Fruit fly (Drosophila melanogaster) whole organism, embryonic: Measurements from ENCODE around the gene pasi2.
A peak's percentile ranks its signal among the peaks of the same experiment; 100 is the strongest.

Source experiments
- Abd-B ChIP-seq: fragments of 200-800 bp; sonication (Bioruptor generic); optimal IDR thresholded peaks from 2 replicates; lab custom pipeline; 2018; ENCODE audit warnings: missing biosample characterization, mild to moderate bottlenecking, missing genetic modification characterization, moderate library complexity
- Awh ChIP-seq: fragments of 200-800 bp; sonication (Bioruptor generic); IDR thresholded peaks from 2 replicates; pipeline ENCODE4, ENCODE4 v1.3.6; 2022; ENCODE audit warnings: missing biosample characterization, missing genetic modification characterization
- B-H2 ChIP-seq: fragments of 200-800 bp; sonication (Bioruptor generic); optimal IDR thresholded peaks from 2 replicates; lab custom pipeline; 2018; ENCODE audit warnings: missing biosample characterization, mild to moderate bottlenecking, missing genetic modification characterization
- Bdp1 ChIP-seq: fragments of 200-800 bp; sonication (Bioruptor generic); optimal IDR thresholded peaks from 3 replicates; lab custom pipeline; 2016; ENCODE audit warnings: missing biosample characterization, missing genetic modification characterization
- CG10462 ChIP-seq: fragments of 200-800 bp; sonication (Bioruptor generic); optimal IDR thresholded peaks from 2 replicates; lab custom pipeline; 2016; ENCODE audit warnings: missing biosample characterization, missing genetic modification characterization
- CG11247 ChIP-seq: fragments of 200-800 bp; sonication (Bioruptor generic); IDR thresholded peaks from 2 replicates; pipeline ENCODE4 v1.3.6; 2022; ENCODE audit warnings: missing biosample characterization, missing genetic modification characterization
- CG2129 ChIP-seq: fragments of 200-800 bp; sonication (Bioruptor generic); IDR thresholded peaks from 2 replicates; pipeline ENCODE4 v1.3.6; 2022; ENCODE audit warnings: missing biosample characterization, missing genetic modification characterization; ENCODE audit not compliant: partially characterized antibody
- CG2712 ChIP-seq: fragments of 200-800 bp; optimal IDR thresholded peaks from 3 replicates; lab custom pipeline; 2019; ENCODE audit warnings: missing biosample characterization, mild to moderate bottlenecking, missing genetic modification characterization, moderate library complexity
- CG2889 ChIP-seq: fragments of 200-800 bp; sonication (Bioruptor generic); IDR thresholded peaks from 3 replicates; pipeline ENCODE4 v1.3.6; 2022; ENCODE audit warnings: missing biosample characterization, missing genetic modification characterization
- CG4328 ChIP-seq: fragments of 200-800 bp; sonication (Bioruptor generic); optimal IDR thresholded peaks from 3 replicates; lab custom pipeline; 2017; ENCODE audit warnings: missing biosample characterization, missing genetic modification reagents, missing genetic modification characterization
- CG7271 ChIP-seq: fragments of 200-800 bp; sonication (Bioruptor generic); optimal IDR thresholded peaks from 2 replicates; lab custom pipeline; 2018; ENCODE audit warnings: missing biosample characterization, mild to moderate bottlenecking, missing genetic modification characterization, moderate library complexity
- CG7357 ChIP-seq: fragments of 200-800 bp; sonication (Bioruptor generic); IDR thresholded peaks from 3 replicates; pipeline ENCODE4 v1.3.6; 2022; ENCODE audit warnings: missing biosample characterization, missing genetic modification characterization
- CG7556 ChIP-seq: fragments of 200-800 bp; sonication (Bioruptor generic); optimal IDR thresholded peaks from 2 replicates; lab custom pipeline; 2017; ENCODE audit warnings: missing biosample characterization, mild to moderate bottlenecking, missing genetic modification characterization
- CG8281 ChIP-seq: fragments of 200-800 bp; sonication (Bioruptor generic); optimal IDR thresholded peaks from 2 replicates; lab custom pipeline; 2018; ENCODE audit warnings: missing biosample characterization, mild to moderate bottlenecking, missing genetic modification characterization, moderate library complexity
- CG8290 ChIP-seq, 3 experiments: fragments of 200-800 bp; sonication (Bioruptor generic); optimal IDR thresholded peaks; 2 replicates each; lab custom pipeline; 2016 to 2019; ENCODE audit warnings: missing biosample characterization in 3 of 3, missing genetic modification characterization in 3 of 3, mild to moderate bottlenecking in 2 of 3, moderate library complexity in 1 of 3
- CG9437 ChIP-seq: fragments of 200-800 bp; sonication (Bioruptor generic); optimal IDR thresholded peaks from 2 replicates; lab custom pipeline; 2018; ENCODE audit warnings: missing biosample characterization, mild to moderate bottlenecking, missing genetic modification characterization
- CG9609 ChIP-seq: fragments of 200-800 bp; sonication (Bioruptor generic); optimal IDR thresholded peaks from 3 replicates; lab custom pipeline; 2016; ENCODE audit warnings: missing biosample characterization, missing genetic modification characterization
- Camta ChIP-seq: fragments of 200-800 bp; sonication (Bioruptor generic); optimal IDR thresholded peaks from 2 replicates; lab custom pipeline; 2016; ENCODE audit warnings: missing biosample characterization, missing genetic modification characterization
- Chrac-16 ChIP-seq: fragments of 200-800 bp; sonication (Bioruptor generic); optimal IDR thresholded peaks from 3 replicates; lab custom pipeline; 2016; ENCODE audit warnings: missing biosample characterization, missing genetic modification characterization
- CrebB ChIP-seq: fragments of 200-800 bp; sonication (Bioruptor generic); optimal IDR thresholded peaks from 3 replicates; lab custom pipeline; 2018; ENCODE audit warnings: missing biosample characterization, mild to moderate bottlenecking, missing genetic modification characterization
- D19B ChIP-seq: fragments of 200-800 bp; sonication (Bioruptor generic); optimal IDR thresholded peaks from 2 replicates; lab custom pipeline; 2017; ENCODE audit warnings: missing biosample characterization, mild to moderate bottlenecking, missing genetic modification characterization
- Dad ChIP-seq: fragments of 200-800 bp; sonication (Bioruptor generic); optimal IDR thresholded peaks from 3 replicates; lab custom pipeline; 2016; ENCODE audit warnings: missing biosample characterization, missing genetic modification characterization
- Doc2 ChIP-seq: fragments of 200-800 bp; sonication (Bioruptor generic); IDR thresholded peaks from 2 replicates; pipeline ENCODE4 v1.3.6; 2022; ENCODE audit warnings: missing biosample characterization, missing genetic modification characterization
- Doc3 ChIP-seq: fragments of 200-800 bp; sonication (Bioruptor generic); IDR thresholded peaks from 3 replicates; pipeline ENCODE4 v1.3.6; 2022; ENCODE audit warnings: missing biosample characterization, missing genetic modification characterization; ENCODE audit not compliant: partially characterized antibody
- E2f1 ChIP-seq: fragments of 200-800 bp; sonication (Bioruptor generic); IDR thresholded peaks from 2 replicates; pipeline ENCODE4 v1.3.6; 2022; ENCODE audit warnings: missing biosample characterization, missing genetic modification characterization
- H15 ChIP-seq: fragments of 200-800 bp; sonication (Bioruptor generic); IDR thresholded peaks from 3 replicates; pipeline ENCODE4 v1.3.6; 2022; ENCODE audit warnings: missing biosample characterization, missing genetic modification characterization
- MBD-R2 ChIP-seq: fragments of 200-800 bp; sonication (Bioruptor generic); IDR thresholded peaks from 2 replicates; pipeline ENCODE4 v1.3.6; 2022; ENCODE audit warnings: missing biosample characterization, missing genetic modification characterization
- Neu2 ChIP-seq: fragments of 200-800 bp; sonication (Bioruptor generic); optimal IDR thresholded peaks from 3 replicates; lab custom pipeline; 2016; ENCODE audit warnings: missing biosample characterization, missing genetic modification characterization, borderline replicate concordance
- NfI ChIP-seq: fragments of 200-800 bp; sonication (Bioruptor generic); optimal IDR thresholded peaks from 3 replicates; lab custom pipeline; 2018; ENCODE audit warnings: missing biosample characterization, mild to moderate bottlenecking, missing genetic modification characterization, moderate library complexity
- Sin3A ChIP-seq: fragments of >200 bp; optimal IDR thresholded peaks from 2 replicates; lab custom pipeline; 2018
- Six4 ChIP-seq: fragments of 200-800 bp; sonication (Bioruptor generic); optimal IDR thresholded peaks from 2 replicates; lab custom pipeline; 2016; ENCODE audit warnings: missing biosample characterization, missing genetic modification characterization
- Tbp ChIP-seq: fragments of >200 bp; optimal IDR thresholded peaks from 2 replicates; lab custom pipeline; 2018; ENCODE audit warnings: missing biosample characterization, missing genetic modification characterization
- al ChIP-seq: fragments of 200-800 bp; sonication (Bioruptor generic); IDR thresholded peaks from 2 replicates; pipeline ENCODE4 v1.3.6; 2022; ENCODE audit warnings: missing biosample characterization, missing genetic modification characterization
- bcd ChIP-seq: fragments of 200-800 bp; sonication (Bioruptor generic); optimal IDR thresholded peaks from 2 replicates; lab custom pipeline; 2017; ENCODE audit warnings: missing biosample characterization, mild to moderate bottlenecking, missing genetic modification characterization
- chm ChIP-seq: fragments of 200-800 bp; sonication (Bioruptor generic); IDR thresholded peaks from 2 replicates; pipeline ENCODE4 v1.3.6; 2022; ENCODE audit warnings: missing biosample characterization, missing genetic modification characterization
- crol ChIP-seq: fragments of 200-800 bp; sonication (Bioruptor generic); IDR thresholded peaks from 2 replicates; pipeline ENCODE4 v1.3.6; 2022; ENCODE audit warnings: missing biosample characterization, missing genetic modification characterization
- dmrt99B ChIP-seq: fragments of 200-800 bp; sonication (Bioruptor generic); optimal IDR thresholded peaks from 2 replicates; lab custom pipeline; 2018; ENCODE audit warnings: missing biosample characterization, mild to moderate bottlenecking, missing genetic modification characterization, moderate library complexity
- dysf ChIP-seq: fragments of 200-800 bp; sonication (Bioruptor generic); IDR thresholded peaks from 3 replicates; pipeline ENCODE4 v1.3.6; 2022; ENCODE audit warnings: missing biosample characterization, missing genetic modification characterization
- gfzf ChIP-seq: fragments of 200-800 bp; sonication (Bioruptor generic); optimal IDR thresholded peaks from 2 replicates; lab custom pipeline; 2016; ENCODE audit warnings: missing biosample characterization, mild to moderate bottlenecking, missing genetic modification characterization, moderate library complexity
- gt ChIP-seq: fragments of 200-800 bp; sonication (Bioruptor generic); IDR thresholded peaks from 2 replicates; pipeline ENCODE4 v1.3.6; 2022; ENCODE audit warnings: missing biosample characterization, missing genetic modification characterization
- jigr1 ChIP-seq: fragments of 200-800 bp; sonication (Bioruptor generic); IDR thresholded peaks from 3 replicates; pipeline ENCODE4 v1.3.6; 2022; ENCODE audit warnings: missing biosample characterization, missing genetic modification characterization
- lmd ChIP-seq: fragments of 200-800 bp; sonication (Bioruptor generic); IDR thresholded peaks from 2 replicates; pipeline ENCODE4 v1.3.6; 2022; ENCODE audit warnings: missing biosample characterization, missing genetic modification characterization
- lola ChIP-seq, 3 experiments: fragments of >200 bp in 2 of 3; fragments of 200-800 bp in 1 of 3; sonication (Bioruptor generic) in 1 of 3; optimal IDR thresholded peaks; 2 replicates each; lab custom pipeline; 2017 to 2019; ENCODE audit warnings: missing biosample characterization in 3 of 3, missing genetic modification characterization in 3 of 3, mild to moderate bottlenecking in 1 of 3, moderate library complexity in 1 of 3
- rib ChIP-seq: fragments of 200-800 bp; sonication (Bioruptor generic); IDR thresholded peaks from 2 replicates; pipeline ENCODE4 v1.3.6; 2022; ENCODE audit warnings: missing biosample characterization, missing genetic modification characterization
- sqz ChIP-seq: fragments of 200-800 bp; sonication (Bioruptor generic); optimal IDR thresholded peaks from 3 replicates; lab custom pipeline; 2018; ENCODE audit warnings: missing biosample characterization, mild to moderate bottlenecking, missing genetic modification characterization
- tap ChIP-seq: fragments of 200-800 bp; optimal IDR thresholded peaks from 3 replicates; lab custom pipeline; 2019; ENCODE audit warnings: missing biosample characterization, mild to moderate bottlenecking, missing genetic modification characterization, moderate library complexity
- vfl ChIP-seq: fragments of 200-800 bp; sonication (Bioruptor generic); optimal IDR thresholded peaks from 2 replicates; lab custom pipeline; 2016; ENCODE audit warnings: missing biosample characterization, missing genetic modification characterization
- wdn ChIP-seq: fragments of 200-800 bp; sonication (Bioruptor generic); IDR thresholded peaks from 2 replicates; pipeline ENCODE4 v1.3.6; 2022; ENCODE audit warnings: missing biosample characterization, missing genetic modification characterization
- z ChIP-seq: fragments of 200-800 bp; sonication (Bioruptor generic); IDR thresholded peaks from 3 replicates; pipeline ENCODE4 v1.3.6; 2022; ENCODE audit warnings: missing biosample characterization, missing genetic modification characterization
- zfh2 ChIP-seq: fragments of 200-800 bp; sonication (Bioruptor generic); optimal IDR thresholded peaks from 2 replicates; lab custom pipeline; 2016; ENCODE audit warnings: missing biosample characterization, missing genetic modification characterization

The pasi2 gene

DNA sequence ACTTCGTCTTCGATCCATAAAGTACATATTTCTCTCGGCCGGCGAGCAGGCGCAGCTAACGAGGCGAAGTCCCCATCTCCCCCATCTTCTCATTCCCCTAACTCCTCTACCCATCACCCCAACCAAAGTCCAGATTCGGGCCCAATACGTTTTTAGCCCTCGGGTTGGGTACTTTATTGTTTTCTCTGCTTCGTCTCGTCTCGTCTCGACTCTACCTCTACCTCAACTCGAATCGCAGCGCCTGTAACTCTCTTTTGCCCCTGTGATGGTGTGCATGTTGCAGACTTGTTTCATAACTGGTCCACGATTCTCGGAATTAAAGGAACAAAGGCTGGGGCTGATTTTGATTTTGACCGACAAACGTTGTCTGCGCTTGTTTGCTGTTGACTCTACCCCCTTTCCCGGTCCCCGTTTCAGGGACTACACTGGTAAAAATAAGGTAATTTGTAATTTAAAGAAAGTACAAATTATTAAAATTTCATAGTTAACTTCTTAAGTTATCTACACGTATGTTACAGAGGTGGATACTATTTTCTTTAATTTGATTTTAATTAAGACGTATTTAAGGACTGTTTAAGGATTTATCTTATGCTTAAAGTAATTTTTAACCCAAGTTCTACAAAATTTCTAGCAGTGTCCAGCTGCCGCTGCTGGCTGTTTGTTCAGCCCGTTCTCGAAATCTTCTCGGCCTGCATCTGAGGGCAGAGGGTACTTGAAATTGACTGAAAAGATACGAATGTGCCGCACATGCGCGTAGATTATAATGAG is 43.9 kb downstream of the pasi2 start (continued):
- TF ChIP-seq Doc3 (GFP tag; lab: Robert Waterston, UW): no peak
- TF ChIP-seq vfl (GFP tag; lab: Kevin White, UChicago): no peak
- no peak for TF ChIP-seq lmd (GFP tag; lab: Robert Waterston, UW)
- 0 out of 2 replicates have a peak, but pooled peaks have one; percentile 7 for TF ChIP-seq CG11247
- no peak for TF ChIP-seq CG8281
- TF ChIP-seq MBD-R2 (GFP tag; lab: Robert Waterston, UW): no peak
- peak; percentile 35 for TF ChIP-seq CG4328
- TF ChIP-seq jigr1 (GFP tag; lab: Robert Waterston, UW): no peak
- peak; percentile 48; the same call in 1 of the 2 replicates for TF ChIP-seq chm (GFP tag; lab: Robert Waterston, UW)
- TF ChIP-seq CG10462 (GFP tag; lab: Kevin White, UChicago): peak; percentile 9
- peak; percentile 32; the same call in 1 of the 3 replicates for TF ChIP-seq CG7357 (GFP tag; lab: Robert Waterston, UW)
- TF ChIP-seq NfI (GFP tag; lab: Kevin White, UChicago): no peak
- TF ChIP-seq CG9437: no peak
- TF ChIP-seq CG2889 (GFP tag; lab: Robert Waterston, UW): no peak
- TF ChIP-seq H15 (GFP tag; lab: Robert Waterston, UW): no peak
- no peak for TF ChIP-seq Bdp1 (GFP tag; lab: Kevin White, UChicago)
- TF ChIP-seq CG8290 (GFP tag; optimal IDR thresholded peaks at IDR 0.05; lab: Kevin White, UChicago): peak; percentile 31
- peak in 1 of 2 experiments; percentile 37 for TF ChIP-seq CG8290 (tag; optimal IDR thresholded peaks at IDR 0.05; lab: Kevin White, UChicago)
- no peak for TF ChIP-seq CG2129
- no peak for TF ChIP-seq CG7271 (tag; lab: Kevin White, UChicago)
- TF ChIP-seq Chrac-16 (GFP tag; lab: Kevin White, UChicago): peak; percentile 47
- TF ChIP-seq lola (GFP tag; optimal IDR thresholded peaks at IDR 0.05; lab: Kevin White, UChicago): peak in 1 of 3 experiments; percentile 90
- TF ChIP-seq crol: no peak; the same call in 1 of the 2 replicates
- no peak for TF ChIP-seq Dad (GFP tag; lab: Kevin White, UChicago)
- no peak for TF ChIP-seq Sin3A (lab: Kevin White, UChicago)
- peak; percentile 48 for TF ChIP-seq dmrt99B
- 0 out of 2 replicates have a peak, but pooled peaks have one; percentile 26 for TF ChIP-seq Awh (GFP tag; lab: Robert Waterston, UW)
- TF ChIP-seq bcd (GFP tag; lab: Kevin White, UChicago): peak; percentile 34
- no peak for TF ChIP-seq D19B (GFP tag; lab: Kevin White, UChicago)
- TF ChIP-seq CG7556 (GFP tag; lab: Kevin White, UChicago): peak; percentile 78
- TF ChIP-seq Camta: peak; percentile 47
- 0 out of 2 replicates have a peak, but pooled peaks have one; percentile 22 for TF ChIP-seq E2f1 (GFP tag; lab: Robert Waterston, UW)
- TF ChIP-seq CG9609 (GFP tag; lab: Kevin White, UChicago): no peak
- TF ChIP-seq CrebB (tag; lab: Kevin White, UChicago): no peak
- TF ChIP-seq Six4: no peak
- TF ChIP-seq wdn (GFP tag; lab: Robert Waterston, UW): no peak
- TF ChIP-seq z (GFP tag; lab: Robert Waterston, UW): no peak
- no peak for TF ChIP-seq Doc2 (GFP tag; lab: Robert Waterston, UW)
- TF ChIP-seq Neu2 (GFP tag; lab: Kevin White, UChicago): no peak
- no peak for TF ChIP-seq rib (GFP tag; lab: Robert Waterston, UW)
- no peak for TF ChIP-seq gfzf (GFP tag; lab: Kevin White, UChicago)
- no peak for TF ChIP-seq gt (GFP tag; lab: Robert Waterston, UW)
- no peak for TF ChIP-seq al (GFP tag; lab: Robert Waterston, UW)
- no peak for TF ChIP-seq zfh2 (GFP tag; lab: Kevin White, UChicago)
- TF ChIP-seq Abd-B (GFP tag; lab: Kevin White, UChicago): peak; percentile 9
- no peak for TF ChIP-seq Tbp (GFP tag; lab: Kevin White, UChicago)
- TF ChIP-seq CG2712 (tag; lab: Kevin White, UChicago): peak; percentile 92
- 0 out of 3 replicates have a peak, but pooled peaks have one; percentile 4 for TF ChIP-seq dysf
- peak; percentile 68 for TF ChIP-seq sqz
- peak; percentile 8 for TF ChIP-seq tap (tag; lab: Kevin White, UChicago)
- TF ChIP-seq B-H2 (GFP tag; lab: Kevin White, UChicago): no peak
